Worm (Caenorhabditis elegans): Measurements from ENCODE around the gene flp-1.

DNA sequence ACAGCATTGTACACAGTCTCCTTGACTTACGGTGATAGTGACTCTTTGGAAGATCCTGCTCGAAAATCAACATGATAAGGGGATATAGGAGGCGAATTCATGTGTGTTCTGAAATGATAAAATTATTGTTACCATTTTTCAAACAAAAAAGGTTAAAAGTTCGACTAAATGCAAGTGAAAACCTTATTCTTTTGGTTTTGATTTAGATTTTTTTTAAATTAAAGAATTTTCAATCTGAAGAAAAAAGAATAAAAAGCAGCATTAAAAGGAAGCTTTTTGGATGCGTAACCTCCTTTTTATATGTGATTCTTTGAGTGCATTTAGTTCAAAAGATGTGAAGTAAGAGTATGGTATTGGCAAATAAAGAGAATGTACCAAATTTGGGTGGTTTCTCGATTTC is 9.1 kb upstream of the flp-1 start, which contains the start of gene delm-1:
- TF ChIP-seq lsy-12 (tag; optimal IDR thresholded peaks at IDR 0.05) (no peak), pha-4 (tag; optimal IDR thresholded peaks at IDR 0.05) (no peak), ama-1 (optimal IDR thresholded peaks at IDR 0.05) (no peak), hmg-11 (tag; optimal IDR thresholded peaks at IDR 0.05) (no peak), unc-62 (GFP tag; optimal IDR thresholded peaks at IDR 0.05) (no peak), ceh-82 (tag; optimal IDR thresholded peaks at IDR 0.05) (no peak)
